Worm (Caenorhabditis elegans) whole organism, mixed stage, embryonic: ENCODE data around the gene B0244.7.

Source experiments
- ceh-39 ChIP-seq: fragments of 150-350 bp; optimal IDR thresholded peaks from 2 replicates; lab custom pipeline; 2014; ENCODE audit warnings: missing biosample characterization, missing genetic modification characterization
- ces-1 ChIP-seq: fragments of 150-350 bp; optimal IDR thresholded peaks from 2 replicates; lab custom pipeline; 2014; ENCODE audit warnings: missing biosample characterization, missing genetic modification reagents, missing genetic modification characterization
- hlh-1 ChIP-seq: fragments of 150-350 bp; optimal IDR thresholded peaks from 2 replicates; lab custom pipeline; 2014; ENCODE audit warnings: missing biosample characterization, missing genetic modification reagents, missing genetic modification characterization
- lsy-2 ChIP-seq: fragments of 150-350 bp; optimal IDR thresholded peaks from 2 replicates; lab custom pipeline; 2014; ENCODE audit warnings: missing biosample characterization, missing genetic modification characterization
- sptf-1 ChIP-seq: sonication (generic microtip); optimal IDR thresholded peaks from 2 replicates; lab custom pipeline; 2017; ENCODE audit warnings: mild to moderate bottlenecking, missing genetic modification characterization, moderate library complexity, missing compliant biosample characterization

DNA sequence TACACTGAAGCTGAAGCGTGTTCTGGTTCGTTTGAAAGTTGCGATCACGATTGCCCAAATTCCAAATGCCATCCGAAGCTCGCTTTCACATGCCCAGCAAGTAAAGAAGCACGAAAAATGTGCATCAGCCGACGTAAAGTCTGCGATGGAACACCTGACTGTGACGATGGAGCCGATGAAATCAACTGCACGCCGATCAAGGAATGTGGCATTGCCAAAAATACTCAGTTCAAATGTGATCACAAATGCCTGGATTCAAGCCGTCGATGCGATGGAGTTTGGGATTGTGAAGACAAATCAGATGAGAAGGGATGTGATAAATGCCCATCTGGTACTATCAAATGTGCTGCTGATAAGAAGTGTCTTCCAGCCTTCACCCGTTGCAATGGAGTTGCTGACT is 1.9 kb upstream of the B0244.7 start:
- no peak for TF ChIP-seq ceh-39
- no peak for TF ChIP-seq ces-1 (GFP tag; lab: Kevin White, UChicago)
- no peak for TF ChIP-seq lsy-2 (tag; lab: Kevin White, UChicago)
- no peak for TF ChIP-seq hlh-1 (tag; lab: Kevin White, UChicago)
- no peak for TF ChIP-seq sptf-1 (tag; lab: Kevin White, UChicago)
